Fruit fly (Drosophila melanogaster) whole organism, embryonic: ENCODE results near the gene CalpB.

Experiments
- CG12155 ChIP-seq: fragments of 200-800 bp; sonication (Bioruptor generic); optimal IDR thresholded peaks from 3 replicates; lab custom pipeline; 2016; ENCODE audit warnings: missing biosample characterization, missing genetic modification characterization
- CG1233 ChIP-seq: fragments of 200-800 bp; sonication (Bioruptor generic); optimal IDR thresholded peaks from 4 replicates; lab custom pipeline; 2018; ENCODE audit warnings: missing biosample characterization, mild to moderate bottlenecking, missing genetic modification characterization
- CG12769 ChIP-seq: fragments of 200-800 bp; sonication (Bioruptor generic); optimal IDR thresholded peaks from 2 replicates; lab custom pipeline; 2019; ENCODE audit warnings: missing biosample characterization, mild to moderate bottlenecking, missing genetic modification characterization, moderate library complexity
- CG13123 ChIP-seq: fragments of 200-800 bp; sonication (Bioruptor generic); optimal IDR thresholded peaks from 2 replicates; lab custom pipeline; 2016; ENCODE audit warnings: missing biosample characterization, missing genetic modification characterization
- CG13775 ChIP-seq: fragments of 200-800 bp; sonication (Bioruptor generic); optimal IDR thresholded peaks from 3 replicates; lab custom pipeline; 2017; ENCODE audit warnings: missing biosample characterization, mild to moderate bottlenecking, missing genetic modification characterization
- CG15011 ChIP-seq: fragments of 200-800 bp; sonication (Bioruptor generic); optimal IDR thresholded peaks from 3 replicates; lab custom pipeline; 2018; ENCODE audit warnings: missing biosample characterization, mild to moderate bottlenecking, missing genetic modification characterization
- CG15601 ChIP-seq: fragments of 200-800 bp; sonication (Bioruptor generic); optimal IDR thresholded peaks from 3 replicates; lab custom pipeline; 2019; ENCODE audit warnings: missing biosample characterization, mild to moderate bottlenecking, missing genetic modification characterization, moderate library complexity
- CG16779 ChIP-seq: fragments of 200-800 bp; sonication (Bioruptor generic); IDR thresholded peaks from 2 replicates; pipeline ENCODE4 v1.3.6; 2022; ENCODE audit warnings: missing biosample characterization, missing genetic modification characterization
- CG2712 ChIP-seq: fragments of 200-800 bp; optimal IDR thresholded peaks from 3 replicates; lab custom pipeline; 2019; ENCODE audit warnings: missing biosample characterization, mild to moderate bottlenecking, missing genetic modification characterization, moderate library complexity
- CG30431 ChIP-seq: fragments of 200-800 bp; sonication (Bioruptor generic); optimal IDR thresholded peaks from 2 replicates; lab custom pipeline; 2017; ENCODE audit warnings: missing biosample characterization, missing genetic modification characterization
- CG3065 ChIP-seq: fragments of 200-800 bp; sonication (Bioruptor generic); optimal IDR thresholded peaks from 2 replicates; lab custom pipeline; 2016; ENCODE audit warnings: missing biosample characterization, missing genetic modification characterization
- CG32772 ChIP-seq: fragments of 200-800 bp; sonication (Bioruptor generic); IDR thresholded peaks from 2 replicates; pipeline ENCODE4 v1.3.6; 2022; ENCODE audit warnings: missing biosample characterization, missing genetic modification characterization
- CG34224 ChIP-seq: fragments of 200-800 bp; sonication (Bioruptor generic); IDR thresholded peaks from 3 replicates; pipeline ENCODE4 v1.3.6; 2022; ENCODE audit warnings: missing biosample characterization, missing genetic modification characterization; ENCODE audit not compliant: partially characterized antibody
- CG3847 ChIP-seq: fragments of 200-800 bp; sonication (Bioruptor generic); IDR thresholded peaks from 2 replicates; pipeline ENCODE4 v1.3.6; 2022; ENCODE audit warnings: missing biosample characterization, missing genetic modification characterization
- CG6175 ChIP-seq: fragments of 200-800 bp; sonication (Bioruptor generic); IDR thresholded peaks from 3 replicates; pipeline ENCODE4 v1.3.6; 2022; ENCODE audit warnings: missing biosample characterization, missing genetic modification characterization
- CG6854 ChIP-seq: fragments of 200-800 bp; sonication (Bioruptor generic); optimal IDR thresholded peaks from 3 replicates; lab custom pipeline; 2017; ENCODE audit warnings: missing biosample characterization, mild to moderate bottlenecking, missing genetic modification characterization
- CG7963 ChIP-seq: fragments of 200-800 bp; sonication (Bioruptor generic); IDR thresholded peaks from 3 replicates; pipeline ENCODE4 v1.3.6; 2022; ENCODE audit warnings: missing biosample characterization, missing genetic modification characterization; ENCODE audit not compliant: partially characterized antibody
- CG7987 ChIP-seq: fragments of 200-800 bp; sonication (Bioruptor generic); optimal IDR thresholded peaks from 2 replicates; lab custom pipeline; 2018; ENCODE audit warnings: missing biosample characterization, mild to moderate bottlenecking, missing genetic modification characterization, moderate library complexity
- CG9437 ChIP-seq: fragments of 200-800 bp; sonication (Bioruptor generic); optimal IDR thresholded peaks from 2 replicates; lab custom pipeline; 2018; ENCODE audit warnings: missing biosample characterization, mild to moderate bottlenecking, missing genetic modification characterization
- CHES-1-like ChIP-seq: fragments of 200-800 bp; sonication (Bioruptor generic); optimal IDR thresholded peaks from 2 replicates; lab custom pipeline; 2016; ENCODE audit warnings: missing biosample characterization, missing genetic modification characterization
- CrebB ChIP-seq: fragments of 200-800 bp; sonication (Bioruptor generic); optimal IDR thresholded peaks from 3 replicates; lab custom pipeline; 2018; ENCODE audit warnings: missing biosample characterization, mild to moderate bottlenecking, missing genetic modification characterization
- Deaf1 ChIP-seq: fragments of 200-800 bp; optimal IDR thresholded peaks from 3 replicates; lab custom pipeline; 2019; ENCODE audit warnings: missing biosample characterization, mild to moderate bottlenecking, missing genetic modification characterization, moderate library complexity
- HLH3B ChIP-seq: fragments of 200-800 bp; sonication (Bioruptor generic); IDR thresholded peaks from 2 replicates; pipeline ENCODE4 v1.3.6; 2022; ENCODE audit warnings: missing biosample characterization, missing genetic modification characterization
- HLH4C ChIP-seq: fragments of 200-800 bp; sonication (Bioruptor generic); IDR thresholded peaks from 3 replicates; pipeline ENCODE4 v1.3.6; 2022; ENCODE audit warnings: missing biosample characterization, missing genetic modification characterization; ENCODE audit not compliant: partially characterized antibody
- Hsf ChIP-seq: fragments of 200-800 bp; sonication (Bioruptor generic); optimal IDR thresholded peaks from 3 replicates; lab custom pipeline; 2016; ENCODE audit warnings: missing biosample characterization, missing genetic modification characterization
- Neu2 ChIP-seq: fragments of 200-800 bp; sonication (Bioruptor generic); optimal IDR thresholded peaks from 3 replicates; lab custom pipeline; 2016; ENCODE audit warnings: missing biosample characterization, missing genetic modification characterization, borderline replicate concordance
- Opbp ChIP-seq: fragments of 200-800 bp; sonication (Bioruptor generic); IDR thresholded peaks from 3 replicates; pipeline ENCODE4 v1.3.6; 2022; ENCODE audit warnings: missing biosample characterization, missing genetic modification characterization; ENCODE audit not compliant: partially characterized antibody
- Scr ChIP-seq: fragments of 200-800 bp; sonication (Bioruptor generic); IDR thresholded peaks from 2 replicates; pipeline ENCODE4 v1.3.6; 2022; ENCODE audit warnings: missing biosample characterization, missing genetic modification characterization; ENCODE audit not compliant: partially characterized antibody
- Sry-β ChIP-seq: fragments of 200-800 bp; sonication (Bioruptor generic); optimal IDR thresholded peaks from 2 replicates; lab custom pipeline; 2018; ENCODE audit warnings: missing biosample characterization, mild to moderate bottlenecking, missing genetic modification characterization, moderate library complexity
- Ssrp ChIP-seq: fragments of 200-800 bp; sonication (Bioruptor generic); optimal IDR thresholded peaks from 2 replicates; lab custom pipeline; 2018; ENCODE audit warnings: missing biosample characterization, mild to moderate bottlenecking, missing genetic modification characterization, moderate library complexity
- Tbp ChIP-seq: fragments of >200 bp; optimal IDR thresholded peaks from 2 replicates; lab custom pipeline; 2018; ENCODE audit warnings: missing biosample characterization, missing genetic modification characterization
- Usf ChIP-seq: fragments of 200-800 bp; sonication (Bioruptor generic); optimal IDR thresholded peaks from 2 replicates; lab custom pipeline; 2017; ENCODE audit warnings: missing genotype, missing biosample characterization, missing genetic modification characterization
- Vsx1 ChIP-seq: fragments of 200-800 bp; sonication (Bioruptor generic); optimal IDR thresholded peaks from 2 replicates; lab custom pipeline; 2017; ENCODE audit warnings: missing biosample characterization, mild to moderate bottlenecking, missing genetic modification characterization, missing genetic modification reagents
- Xrp1 ChIP-seq: fragments of 200-800 bp; sonication (Bioruptor generic); IDR thresholded peaks from 2 replicates; pipeline ENCODE4 v1.3.6; 2022; ENCODE audit warnings: missing biosample characterization, missing genetic modification characterization
- az2 ChIP-seq: fragments of 200-800 bp; sonication (Bioruptor generic); optimal IDR thresholded peaks from 3 replicates; lab custom pipeline; 2016; ENCODE audit warnings: missing biosample characterization, missing genetic modification characterization
- bigmax ChIP-seq: fragments of 200-800 bp; sonication (Bioruptor generic); optimal IDR thresholded peaks from 2 replicates; lab custom pipeline; 2018; ENCODE audit warnings: missing biosample characterization, mild to moderate bottlenecking, missing genetic modification characterization
- chinmo ChIP-seq: fragments of 200-800 bp; sonication (Bioruptor generic); IDR thresholded peaks from 4 replicates; pipeline ENCODE4 v1.3.6; 2022; ENCODE audit warnings: missing biosample characterization, missing genetic modification characterization; ENCODE audit not compliant: partially characterized antibody
- danr ChIP-seq: fragments of 200-800 bp; sonication (Bioruptor generic); IDR thresholded peaks from 2 replicates; pipeline ENCODE4 v1.3.6; 2022; ENCODE audit warnings: missing biosample characterization, missing genetic modification characterization
- ems ChIP-seq: fragments of 200-800 bp; sonication (Bioruptor generic); optimal IDR thresholded peaks from 3 replicates; lab custom pipeline; 2016; ENCODE audit warnings: missing biosample characterization, missing genetic modification characterization
- ind ChIP-seq: fragments of 200-800 bp; sonication (Bioruptor generic); optimal IDR thresholded peaks from 3 replicates; lab custom pipeline; 2016; ENCODE audit warnings: missing biosample characterization, missing genetic modification characterization
- insv ChIP-seq, 2 experiments: fragments of 200-800 bp; sonication (Bioruptor generic); optimal IDR thresholded peaks; 3 replicates each; lab custom pipeline; 2016 to 2018; ENCODE audit warnings: missing biosample characterization in 2 of 2, missing genetic modification characterization in 2 of 2
- ken ChIP-seq: fragments of 200-800 bp; sonication (Bioruptor generic); IDR thresholded peaks from 3 replicates; pipeline ENCODE4 v1.3.6; 2022; ENCODE audit warnings: missing biosample characterization, missing genetic modification characterization
- lilli ChIP-seq: fragments of 200-800 bp; sonication (Bioruptor generic); optimal IDR thresholded peaks from 3 replicates; lab custom pipeline; 2016; ENCODE audit warnings: missing biosample characterization, missing genetic modification characterization
- maf-S ChIP-seq: fragments of 200-800 bp; sonication (Bioruptor generic); optimal IDR thresholded peaks from 2 replicates; lab custom pipeline; 2016; ENCODE audit warnings: missing biosample characterization, missing genetic modification characterization
- nau ChIP-seq: fragments of 200-800 bp; sonication (Bioruptor generic); optimal IDR thresholded peaks from 3 replicates; lab custom pipeline; 2017; ENCODE audit warnings: missing biosample characterization, mild to moderate bottlenecking, missing genetic modification characterization, missing genetic modification reagents
- pita ChIP-seq: fragments of 200-800 bp; sonication (Bioruptor generic); optimal IDR thresholded peaks from 2 replicates; lab custom pipeline; 2017; ENCODE audit warnings: missing biosample characterization, mild to moderate bottlenecking, missing genetic modification characterization
- row ChIP-seq: fragments of 200-800 bp; sonication (Bioruptor generic); IDR thresholded peaks from 3 replicates; pipeline ENCODE4 v1.3.6; 2022; ENCODE audit warnings: missing biosample characterization, missing genetic modification characterization
- so ChIP-seq: fragments of 200-800 bp; sonication (Bioruptor generic); IDR thresholded peaks from 3 replicates; pipeline ENCODE4 v1.3.6; 2022; ENCODE audit warnings: missing biosample characterization, missing genetic modification characterization
- tgo ChIP-seq: fragments of 200-800 bp; sonication (Bioruptor generic); IDR thresholded peaks from 3 replicates; pipeline ENCODE4 v1.3.6; 2022; ENCODE audit warnings: missing biosample characterization, missing genetic modification characterization
- wdn ChIP-seq: fragments of 200-800 bp; sonication (Bioruptor generic); IDR thresholded peaks from 2 replicates; pipeline ENCODE4 v1.3.6; 2022; ENCODE audit warnings: missing biosample characterization, missing genetic modification characterization

CalpB gene

dm6 chr3L:9853895-9854470 is 34.6 kb upstream of the CalpB start (continued):
- TF ChIP-seq CG6854 (no peak), danr (GFP tag; lab: Robert Waterston, UW) (no peak), CG12769 (tag; lab: Kevin White, UChicago) (no peak), wdn (0 out of 2 replicates have a peak, but pooled peaks have one; percentile 12), Vsx1 (GFP tag; lab: Kevin White, UChicago) (no peak), HLH3B (GFP tag; lab: Robert Waterston, UW) (no peak), maf-S (GFP tag; lab: Kevin White, UChicago) (no peak), CG15011 (GFP tag; lab: Kevin White, UChicago) (no peak), nau (GFP tag; lab: Kevin White, UChicago) (no peak), HLH4C (GFP tag; lab: Robert Waterston, UW) (no peak; the same call in 2 of the 3 replicates), pita (GFP tag; lab: Kevin White, UChicago) (no peak), CG13123 (GFP tag; lab: Kevin White, UChicago) (no peak), ems (GFP tag; lab: Kevin White, UChicago) (no peak), CG34224 (GFP tag; lab: Robert Waterston, UW) (no peak), CG15601 (no peak), CG6175 (GFP tag; lab: Robert Waterston, UW) (peak; percentile 69; the same call in 2 of the 3 replicates), CG13775 (GFP tag; lab: Kevin White, UChicago) (no peak), row (GFP tag; lab: Robert Waterston, UW) (0 out of 3 replicates have a peak, but pooled peaks have one; percentile 20), tgo (GFP tag; lab: Robert Waterston, UW) (no peak), bigmax (GFP tag; lab: Kevin White, UChicago) (no peak), CG30431 (GFP tag; lab: Kevin White, UChicago) (no peak), CG3847 (GFP tag; lab: Robert Waterston, UW) (no peak), ind (GFP tag; lab: Kevin White, UChicago) (no peak), chinmo (GFP tag; lab: Robert Waterston, UW) (peak; percentile 91; the same call in 3 of the 4 replicates), Ssrp (tag; lab: Kevin White, UChicago) (no peak), CG1233 (GFP tag; lab: Kevin White, UChicago) (no peak), az2 (GFP tag; lab: Kevin White, UChicago) (no peak), Sry-β (GFP tag; lab: Kevin White, UChicago) (no peak), Scr (peak; percentile 16; the same call in 1 of the 2 replicates), Hsf (no peak), CrebB (tag; lab: Kevin White, UChicago) (no peak), Opbp (GFP tag; lab: Robert Waterston, UW) (0 out of 3 replicates have a peak, but pooled peaks have one; percentile 45), so (GFP tag; lab: Robert Waterston, UW) (no peak), CG9437 (no peak), CHES-1-like (GFP tag; lab: Kevin White, UChicago) (no peak), Tbp (GFP tag; lab: Kevin White, UChicago) (no peak), CG3065 (GFP tag; lab: Kevin White, UChicago) (no peak), Neu2 (no peak), CG2712 (no peak), Xrp1 (GFP tag; lab: Robert Waterston, UW) (no peak), CG32772 (GFP tag; lab: Robert Waterston, UW) (peak; percentile 85), CG12155 (GFP tag; lab: Kevin White, UChicago) (no peak), lilli (no peak), CG7963 (GFP tag; lab: Robert Waterston, UW) (no peak), CG16779 (no peak), Deaf1 (tag; lab: Kevin White, UChicago) (peak; percentile 15), ken (GFP tag; lab: Robert Waterston, UW) (no peak), Usf (no peak), CG7987 (GFP tag; lab: Kevin White, UChicago) (no peak), insv (GFP tag; optimal IDR thresholded peaks at IDR 0.05; lab: Kevin White, UChicago) (no peak)
